Worm (Caenorhabditis elegans): Measurements from ENCODE around the gene fbxa-155.

The fbxa-155 gene

ce11 chrIII:10001060-10001459, 9.0 kb downstream of the fbxa-155 start, which contains the start of gene C05B5.5:
Gene C05B5.5 (plus strand): TSS chrIII:10001360.
- TF ChIP-seq cebp-1 (GFP tag; IDR thresholded peaks at IDR 0.05) (no peak), cebp-1 (tag; optimal IDR thresholded peaks at IDR 0.05) (no peak), ceh-40 (GFP tag; IDR thresholded peaks at IDR 0.05) (no peak), hmg-1.2 (GFP tag; IDR thresholded peaks at IDR 0.05) (no peak), Y67H2A.10 (GFP tag; conservative IDR thresholded peaks at IDR 0.05) (no peak), xnd-1 (tag; optimal IDR thresholded peaks at IDR 0.05) (no peak), nhr-179 (tag; optimal IDR thresholded peaks at IDR 0.05) (no peak), C06A6.2 (GFP tag; conservative IDR thresholded peaks at IDR 0.05) (no peak), Y53F4B.3 (GFP tag; IDR thresholded peaks at IDR 0.05) (no peak), aptf-2 (GFP tag; conservative IDR thresholded peaks at IDR 0.05) (no peak), ztf-3 (GFP tag; optimal IDR thresholded peaks at IDR 0.05) (no peak), hsf-1 (GFP tag; IDR thresholded peaks at IDR 0.05) (no peak), snpc-1.3 (tag; optimal IDR thresholded peaks at IDR 0.05; ENCODE audit: insufficient read depth) (no peak), egrh-3 (GFP tag; IDR thresholded peaks at IDR 0.05) (no peak), nhr-80 (tag; optimal IDR thresholded peaks at IDR 0.05) (no peak), F57A8.1 (GFP tag; optimal IDR thresholded peaks at IDR 0.05) (no peak), lin-35 (GFP tag; optimal IDR thresholded peaks at IDR 0.05) (no peak), Y53G8AR.9 (GFP tag; conservative IDR thresholded peaks at IDR 0.05) (no peak), bed-1 (GFP tag; IDR thresholded peaks at IDR 0.05) (no peak), F33H1.4 (GFP tag; IDR thresholded peaks at IDR 0.05) (no peak), madf-3 (GFP tag; IDR thresholded peaks at IDR 0.05) (no peak)

- TF ChIP-seq dpl-1 (GFP tag; optimal IDR thresholded peaks at IDR 0.05) (no peak), cebp-1 (GFP tag; IDR thresholded peaks at IDR 0.05) (no peak), cebp-1 (tag; optimal IDR thresholded peaks at IDR 0.05) (no peak), him-1 (tag; optimal IDR thresholded peaks at IDR 0.05) (no peak), Y95B8A.8 (GFP tag; IDR thresholded peaks at IDR 0.05) (no peak), F23B12.7 (tag; optimal IDR thresholded peaks at IDR 0.05; ENCODE audit: insufficient read depth) (no peak), madf-3 (GFP tag; IDR thresholded peaks at IDR 0.05) (no peak), tbx-9 (tag; optimal IDR thresholded peaks at IDR 0.05; ENCODE audit: borderline replicate concordance) (no peak), nhr-179 (tag; optimal IDR thresholded peaks at IDR 0.05) (no peak), ceh-91 (GFP tag; IDR thresholded peaks at IDR 0.05) (no peak)
Observed at ce11 chrIII:10000428-10000827, 9.6 kb downstream of the fbxa-155 start, which contains the start of gene C05B5.2. Gene C05B5.2 (minus strand): TSS chrIII:10000528.

ce11 chrIII:9999235-9999634, 10.8 kb downstream of the fbxa-155 start, which contains the start of gene C05B5.17:
Gene C05B5.17 (minus strand): TSS chrIII:9999335.
- TF ChIP-seq unc-62 (GFP tag; optimal IDR thresholded peaks at IDR 0.05) (no peak), let-526 (GFP tag; IDR thresholded peaks at IDR 0.05) (no peak), zfh-2 (GFP tag; conservative IDR thresholded peaks at IDR 0.05) (no peak), dpl-1 (GFP tag; optimal IDR thresholded peaks at IDR 0.05) (no peak), mes-4 (tag; optimal IDR thresholded peaks at IDR 0.05) (no peak), somi-1 (GFP tag; optimal IDR thresholded peaks at IDR 0.05) (no peak), F57A8.1 (GFP tag; optimal IDR thresholded peaks at IDR 0.05) (no peak), tbx-9 (tag; optimal IDR thresholded peaks at IDR 0.05; ENCODE audit: borderline replicate concordance) (no peak), tbp1 (GFP tag; optimal IDR thresholded peaks at IDR 0.05) (no peak), F55B11.4 (tag; optimal IDR thresholded peaks at IDR 0.05; ENCODE audit: borderline replicate concordance, insufficient read depth) (no peak), madf-10 (tag; optimal IDR thresholded peaks at IDR 0.05) (no peak), him-1 (tag; optimal IDR thresholded peaks at IDR 0.05) (no peak), madf-3 (GFP tag; IDR thresholded peaks at IDR 0.05) (no peak), nfya-2 (GFP tag; IDR thresholded peaks at IDR 0.05) (no peak), bed-2 (GFP tag; IDR thresholded peaks at IDR 0.05) (no peak), C17E4.6 (GFP tag; IDR thresholded peaks at IDR 0.05) (no peak)

All from whole organism, young adult.